Worm (Caenorhabditis elegans) whole organism, L1 larva: ENCODE results near the gene mtch-1.
A peak's percentile ranks its signal among the peaks of the same experiment; 100 is the strongest.

Experiments used
- C04F5.9 ChIP-seq: sonication (generic microtip); optimal IDR thresholded peaks from 2 replicates; lab custom pipeline; 2016; ENCODE audit warnings: missing genetic modification characterization, missing compliant biosample characterization
- Y116A8C.19 ChIP-seq: sonication (generic microtip); optimal IDR thresholded peaks from 2 replicates; lab custom pipeline; 2016; ENCODE audit warnings: missing compliant biosample characterization, missing genetic modification characterization, borderline replicate concordance
- aha-1 ChIP-seq: fragments of 150-350 bp; optimal IDR thresholded peaks from 2 replicates; lab custom pipeline; 2014; ENCODE audit warnings: missing biosample characterization, missing genetic modification characterization
- blmp-1 ChIP-seq: fragments of 150-350 bp; optimal IDR thresholded peaks from 2 replicates; lab custom pipeline; 2014; ENCODE audit warnings: missing biosample characterization, missing genetic modification characterization
- ceh-63 ChIP-seq: fragments of 200-800 bp; sonication (Bioruptor generic); optimal IDR thresholded peaks from 2 replicates; lab custom pipeline; 2018; ENCODE audit warnings: mild to moderate bottlenecking, missing genetic modification characterization, missing compliant biosample characterization
- ceh-8 ChIP-seq: fragments of 200-800 bp; sonication (Bioruptor generic); optimal IDR thresholded peaks from 2 replicates; lab custom pipeline; 2018; ENCODE audit warnings: mild to moderate bottlenecking, missing genetic modification characterization, moderate library complexity, missing compliant biosample characterization
- ceh-90 ChIP-seq: sonication (generic microtip); optimal IDR thresholded peaks from 2 replicates; lab custom pipeline; 2016; ENCODE audit warnings: missing genetic modification characterization, missing compliant biosample characterization
- dpl-1 ChIP-seq, 3 experiments: fragments of 150-350 bp in 2 of 3; sonication (generic microtip) in 1 of 3; optimal IDR thresholded peaks; 2 replicates each; lab custom pipeline; 2014 to 2017; ENCODE audit warnings: missing biosample characterization in 3 of 3, missing genetic modification characterization in 3 of 3, missing genetic modification reagents in 3 of 3
- dsc-1 ChIP-seq: sonication (generic microtip); optimal IDR thresholded peaks from 2 replicates; lab custom pipeline; 2016; ENCODE audit warnings: mild to moderate bottlenecking, missing genetic modification characterization, missing compliant biosample characterization
- efl-1 ChIP-seq, 4 experiments: fragments of 150-350 bp; optimal IDR thresholded peaks in 3 of 4; peaks in 1 of 4; 1 replicate in 1 of 4; 2 replicates in 3 of 4; lab custom pipeline; 2014; ENCODE audit warnings: missing biosample characterization in 2 of 4, missing genetic modification characterization in 2 of 4, missing genetic modification reagents in 2 of 4
- efl-3 ChIP-seq: fragments of 200-800 bp; sonication (Bioruptor generic); optimal IDR thresholded peaks from 2 replicates; lab custom pipeline; 2018; ENCODE audit warnings: mild to moderate bottlenecking, missing genetic modification characterization, missing compliant biosample characterization
- elt-2 ChIP-seq: sonication (generic microtip); optimal IDR thresholded peaks from 2 replicates; lab custom pipeline; 2016; ENCODE audit warnings: missing genetic modification characterization, mild to moderate bottlenecking, inconsistent platforms, missing compliant biosample characterization, missing genetic modification reagents
- ets-5 ChIP-seq: fragments of 200-800 bp; sonication (Bioruptor generic); IDR thresholded peaks from 2 replicates; pipeline ENCODE4 v1.3.6; 2022; ENCODE audit warnings: missing genetic modification characterization, missing compliant biosample characterization
- fkh-4 ChIP-seq: sonication (generic microtip); optimal IDR thresholded peaks from 2 replicates; lab custom pipeline; 2016; ENCODE audit warnings: missing compliant biosample characterization, missing genetic modification characterization, borderline replicate concordance
- grh-1 ChIP-seq: fragments of 200-800 bp; sonication (Bioruptor generic); IDR thresholded peaks from 2 replicates; pipeline ENCODE4 v1.3.6; 2022; ENCODE audit warnings: missing genetic modification reagents, missing genetic modification characterization, missing compliant biosample characterization
- hlh-17 ChIP-seq: fragments of 200-800 bp; sonication (Bioruptor generic); optimal IDR thresholded peaks from 2 replicates; lab custom pipeline; 2018; ENCODE audit warnings: missing genetic modification characterization, mild to moderate bottlenecking, missing compliant biosample characterization, moderate library complexity, borderline replicate concordance
- hpl-2 ChIP-seq: fragments of 150-350 bp; optimal IDR thresholded peaks from 2 replicates; lab custom pipeline; 2014; ENCODE audit warnings: missing biosample characterization, missing genetic modification reagents, missing genetic modification characterization
- lin-13 ChIP-seq: fragments of 150-350 bp; optimal IDR thresholded peaks from 2 replicates; lab custom pipeline; 2014; ENCODE audit warnings: missing biosample characterization, missing genetic modification reagents, missing genetic modification characterization
- lin-15B ChIP-seq: fragments of 150-350 bp; sonication (generic microtip); optimal IDR thresholded peaks from 3 replicates; lab custom pipeline; 2014; ENCODE audit warnings: missing biosample characterization, missing genetic modification characterization
- lin-35 ChIP-seq, 2 experiments: fragments of 150-350 bp; optimal IDR thresholded peaks; 2 replicates each; lab custom pipeline; 2014; ENCODE audit warnings: missing biosample characterization in 2 of 2, missing genetic modification characterization in 2 of 2, missing genetic modification reagents in 2 of 2
- lsy-2 ChIP-seq, 2 experiments: fragments of 150-350 bp; optimal IDR thresholded peaks; 2 replicates each; lab custom pipeline; 2014; ENCODE audit warnings: missing biosample characterization in 2 of 2, missing genetic modification characterization in 2 of 2
- mab-9 ChIP-seq: fragments of 200-800 bp; sonication (Bioruptor generic); IDR thresholded peaks from 2 replicates; pipeline ENCODE4 v1.3.6; 2022; ENCODE audit warnings: missing genetic modification reagents, missing genetic modification characterization, missing compliant biosample characterization
- mdl-1 ChIP-seq, 2 experiments: fragments of 150-350 bp; optimal IDR thresholded peaks; 2 replicates each; lab custom pipeline; 2014 to 2017; ENCODE audit warnings: missing biosample characterization in 2 of 2, missing genetic modification characterization in 2 of 2, inconsistent platforms in 1 of 2
- mep-1 ChIP-seq: fragments of 150-350 bp; optimal IDR thresholded peaks from 2 replicates; lab custom pipeline; 2014; ENCODE audit warnings: missing biosample characterization, missing genetic modification characterization
- nhr-19 ChIP-seq: fragments of 200-800 bp; sonication (Bioruptor generic); conservative IDR thresholded peaks from 2 replicates; pipeline ENCODE4 v1.3.6; 2022; ENCODE audit warnings: missing genetic modification characterization, missing compliant biosample characterization
- nhr-237 ChIP-seq: fragments of 150-350 bp; optimal IDR thresholded peaks from 2 replicates; lab custom pipeline; 2014; ENCODE audit warnings: missing biosample characterization, missing genetic modification characterization
- nhr-28 ChIP-seq: fragments of 150-350 bp; optimal IDR thresholded peaks from 2 replicates; lab custom pipeline; 2014; ENCODE audit warnings: missing biosample characterization, missing genetic modification characterization
- nhr-76 ChIP-seq: sonication (generic microtip); optimal IDR thresholded peaks from 2 replicates; lab custom pipeline; 2017; ENCODE audit warnings: missing biosample characterization, missing genetic modification characterization
- nhr-85 ChIP-seq: sonication (generic microtip); peaks from one replicate; lab custom pipeline; 2016; ENCODE audit warnings: missing genetic modification characterization, inconsistent platforms, missing compliant biosample characterization
- nhr-90 ChIP-seq: sonication (generic microtip); optimal IDR thresholded peaks from 2 replicates; lab custom pipeline; 2016; ENCODE audit warnings: mild to moderate bottlenecking, missing genetic modification characterization, missing compliant biosample characterization; ENCODE audit not compliant: poor library complexity
- rnt-1 ChIP-seq: sonication (generic microtip); optimal IDR thresholded peaks from 2 replicates; lab custom pipeline; 2016; ENCODE audit warnings: mild to moderate bottlenecking, missing genetic modification characterization, moderate library complexity, missing compliant biosample characterization
- snpc-4 ChIP-seq: fragments of 150-350 bp; optimal IDR thresholded peaks from 2 replicates; lab custom pipeline; 2014; ENCODE audit warnings: missing biosample characterization, missing genetic modification characterization
- snu-23 ChIP-seq: sonication (generic microtip); optimal IDR thresholded peaks from 2 replicates; lab custom pipeline; 2016; ENCODE audit warnings: missing genetic modification characterization, missing compliant biosample characterization
- sup-37 ChIP-seq: fragments of 200-800 bp; sonication (Bioruptor generic); optimal IDR thresholded peaks from 2 replicates; lab custom pipeline; 2018; ENCODE audit warnings: mild to moderate bottlenecking, missing genetic modification characterization, missing compliant biosample characterization
- swsn-7 ChIP-seq: sonication (generic microtip); optimal IDR thresholded peaks from 2 replicates; lab custom pipeline; 2016; ENCODE audit warnings: missing genetic modification characterization, missing compliant biosample characterization
- tlp-1 ChIP-seq: fragments of 150-350 bp; optimal IDR thresholded peaks from 2 replicates; lab custom pipeline; 2014; ENCODE audit warnings: missing biosample characterization, missing genetic modification characterization
- unc-130 ChIP-seq: fragments of 150-350 bp; optimal IDR thresholded peaks from 2 replicates; lab custom pipeline; 2017; ENCODE audit warnings: missing biosample characterization, missing genetic modification characterization, inconsistent platforms
- unc-30 ChIP-seq: sonication (generic microtip); optimal IDR thresholded peaks from 2 replicates; lab custom pipeline; 2017; ENCODE audit warnings: missing biosample characterization, missing genetic modification characterization
- unc-86 ChIP-seq: sonication (generic microtip); optimal IDR thresholded peaks from 2 replicates; lab custom pipeline; 2016; ENCODE audit warnings: missing genetic modification characterization, missing compliant biosample characterization
- unc-98 ChIP-seq: fragments of 200-800 bp; sonication (Bioruptor generic); IDR thresholded peaks from 2 replicates; pipeline ENCODE4 v1.3.6; 2022; ENCODE audit warnings: missing genetic modification characterization, missing compliant biosample characterization
- zip-4 ChIP-seq: fragments of 200-800 bp; sonication (Bioruptor generic); optimal IDR thresholded peaks from 2 replicates; lab custom pipeline; 2018; ENCODE audit warnings: mild to moderate bottlenecking, missing genetic modification characterization, moderate library complexity, missing compliant biosample characterization
- ztf-4 ChIP-seq: fragments of 150-350 bp; optimal IDR thresholded peaks from 2 replicates; lab custom pipeline; 2014; ENCODE audit warnings: missing biosample characterization, missing genetic modification characterization

mtch-1 gene

ce11 chrII:7404001-7404400, 30.0 kb upstream of the mtch-1 start:
- no peak for TF ChIP-seq efl-1 (optimal IDR thresholded peaks at IDR 0.05; lab: Kevin White, UChicago)
- peak in 1 of 2 experiments; percentile 69 for TF ChIP-seq efl-1 (GFP tag; optimal IDR thresholded peaks at IDR 0.05 in 1 of 2; lab: Kevin White, UChicago)
- TF ChIP-seq swsn-7 (tag; lab: Kevin White, UChicago) = no peak
- peak; percentile 16 for TF ChIP-seq blmp-1 (tag; lab: Kevin White, UChicago)

- no peak for TF ChIP-seq fkh-4 (tag; lab: Kevin White, UChicago)
- TF ChIP-seq mdl-1 (tag; optimal IDR thresholded peaks at IDR 0.05; lab: Kevin White, UChicago) = no peak
- TF ChIP-seq unc-30 (tag; lab: Kevin White, UChicago) = no peak
- no peak for TF ChIP-seq Y116A8C.19 (tag; lab: Kevin White, UChicago)
- TF ChIP-seq elt-2 (tag; lab: Kevin White, UChicago) = no peak
- TF ChIP-seq zip-4 (GFP tag; lab: Kevin White, UChicago) = no peak
- no peak for TF ChIP-seq nhr-28
These were observed 28.7 kb upstream of the mtch-1 start, which contains the start of gene nas-7 for ce11 chrII:7402625-7403024. Gene nas-7, minus strand, starts transcription at chrII:7402725.

- no peak for TF ChIP-seq tlp-1
- TF ChIP-seq swsn-7 (tag; lab: Kevin White, UChicago) = no peak
- no peak for TF ChIP-seq aha-1 (tag; lab: Kevin White, UChicago)
- TF ChIP-seq rnt-1 (tag; lab: Kevin White, UChicago) = no peak
- TF ChIP-seq lin-15B (tag; lab: Kevin White, UChicago) = no peak
- no peak for TF ChIP-seq lin-13 (GFP tag; lab: Kevin White, UChicago)
- TF ChIP-seq nhr-85 (tag; lab: Kevin White, UChicago) = no peak
- TF ChIP-seq ztf-4 (tag; lab: Kevin White, UChicago) = no peak
- no peak for TF ChIP-seq unc-130
These were observed 24.7 kb upstream of the mtch-1 start, which contains the start of gene C07D10.1 for ce11 chrII:7398712-7399111. Gene C07D10.1, plus strand, starts transcription at chrII:7399012.

DNA sequence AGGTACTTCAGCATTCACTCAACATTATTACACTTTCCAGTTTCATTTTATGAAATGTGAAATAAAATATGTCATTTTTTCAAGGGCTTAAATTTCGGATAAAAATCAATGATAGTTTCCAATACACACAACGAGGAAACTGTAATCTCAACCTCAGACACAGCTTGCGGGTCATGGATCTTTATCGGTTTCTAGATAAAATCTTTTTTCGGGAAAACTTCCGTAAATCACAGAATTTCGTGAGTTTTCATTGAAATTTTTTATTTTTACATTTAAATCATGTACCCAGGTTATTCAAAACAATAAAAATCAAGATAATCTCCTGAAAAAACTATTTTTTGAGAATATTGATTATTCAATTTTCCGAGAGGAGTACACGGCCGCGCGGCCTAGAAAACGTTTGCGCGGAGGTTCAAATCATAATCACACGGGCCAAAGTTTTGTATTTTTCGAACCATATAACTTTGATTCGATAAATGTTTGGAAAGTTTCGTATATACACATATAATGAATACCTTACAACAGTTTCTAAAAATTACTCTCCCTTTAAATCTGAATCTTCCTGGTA, 23.4 kb upstream of the mtch-1 start:
- TF ChIP-seq unc-98 (GFP tag; lab: Robert Waterston, UW) = no peak
- no peak for TF ChIP-seq lsy-2 (tag; optimal IDR thresholded peaks at IDR 0.05; lab: Kevin White, UChicago)
- TF ChIP-seq unc-86 (tag; lab: Kevin White, UChicago) = no peak
- TF ChIP-seq C04F5.9 (tag; lab: Kevin White, UChicago) = no peak
- TF ChIP-seq elt-2 (tag; lab: Kevin White, UChicago) = no peak
- no peak for TF ChIP-seq nhr-76
- no peak for TF ChIP-seq snpc-4
- TF ChIP-seq mab-9 = no peak
- no peak for TF ChIP-seq snu-23 (GFP tag; lab: Kevin White, UChicago)
- no peak for TF ChIP-seq swsn-7 (tag; lab: Kevin White, UChicago)
- TF ChIP-seq dsc-1 (tag; lab: Kevin White, UChicago) = no peak
- TF ChIP-seq fkh-4 (tag; lab: Kevin White, UChicago) = no peak
- TF ChIP-seq nhr-237 (tag; lab: Kevin White, UChicago) = no peak
- peak; percentile 8 for TF ChIP-seq nhr-90 (tag; lab: Kevin White, UChicago)
- no peak for TF ChIP-seq ceh-90 (tag; lab: Kevin White, UChicago)
- TF ChIP-seq nhr-19 = no peak
- TF ChIP-seq nhr-85 (tag; lab: Kevin White, UChicago) = peak; percentile 63
- peak; percentile 0 for TF ChIP-seq blmp-1 (tag; lab: Kevin White, UChicago)
- TF ChIP-seq ceh-63 (GFP tag; lab: Kevin White, UChicago) = no peak
- peak; percentile 29 to 52 for TF ChIP-seq efl-1 (optimal IDR thresholded peaks at IDR 0.05; lab: Kevin White, UChicago)
- TF ChIP-seq efl-1 (GFP tag; optimal IDR thresholded peaks at IDR 0.05 in 1 of 2; lab: Kevin White, UChicago) = peak; percentile 55 to 96
- TF ChIP-seq hlh-17 = no peak
- TF ChIP-seq rnt-1 (tag; lab: Kevin White, UChicago) = peak; percentile 43
- peak in 1 of 2 experiments; percentile 60 for TF ChIP-seq lin-35 (GFP tag; optimal IDR thresholded peaks at IDR 0.05; lab: Kevin White, UChicago)
- no peak for TF ChIP-seq zip-4 (GFP tag; lab: Kevin White, UChicago)
- no peak for TF ChIP-seq ets-5 (GFP tag; lab: Robert Waterston, UW)
- no peak for TF ChIP-seq hpl-2
- no peak for TF ChIP-seq sup-37 (GFP tag; lab: Kevin White, UChicago)
- TF ChIP-seq grh-1 (GFP tag; lab: Robert Waterston, UW) = no peak
- TF ChIP-seq efl-3 (GFP tag; lab: Kevin White, UChicago) = no peak
- no peak for TF ChIP-seq ceh-8
- no peak for TF ChIP-seq mep-1 (tag; lab: Kevin White, UChicago)
- peak in 2 of 3 experiments; percentile 40 to 49 for TF ChIP-seq dpl-1 (GFP tag; optimal IDR thresholded peaks at IDR 0.05; lab: Kevin White, UChicago)
- TF ChIP-seq, all 84 proteins: peak for 7
